Fruit fly (Drosophila melanogaster): ENCODE results near the gene CG33494.

Gene CG33494

dm6 chr3R:25519465-25520071 is 24.6 kb upstream of the CG33494 start (continued):
- TF ChIP-seq CG15269 (tag; optimal IDR thresholded peaks at IDR 0.05) (peak; percentile 25), Poxn (GFP tag; IDR thresholded peaks at IDR 0.05) (no peak), CG11695 (GFP tag; IDR thresholded peaks at IDR 0.05) (0 out of 3 replicates have a peak, but pooled peaks have one; percentile 33), Nf-YC (tag; optimal IDR thresholded peaks at IDR 0.05) (no peak), CG8281 (tag; optimal IDR thresholded peaks at IDR 0.05) (no peak), Gsc (GFP tag; IDR thresholded peaks at IDR 0.05) (no peak), CG13775 (GFP tag; optimal IDR thresholded peaks at IDR 0.05) (peak; percentile 5), CG4820 (GFP tag; optimal IDR thresholded peaks at IDR 0.05) (no peak), knrl (GFP tag; IDR thresholded peaks at IDR 0.05; ENCODE audit: partially characterized antibody) (no peak), CG14710 (tag; optimal IDR thresholded peaks at IDR 0.05) (peak; percentile 18), NK7.1 (GFP tag; optimal IDR thresholded peaks at IDR 0.05) (no peak), CG13624 (GFP tag; optimal IDR thresholded peaks at IDR 0.05) (no peak), Awh (GFP tag; IDR thresholded peaks at IDR 0.05) (no peak), bab2 (GFP tag; optimal IDR thresholded peaks at IDR 0.05) (no peak), Meics (GFP tag; optimal IDR thresholded peaks at IDR 0.05) (peak; percentile 26), CG15696 (tag; optimal IDR thresholded peaks at IDR 0.05) (no peak), zen2 (GFP tag; IDR thresholded peaks at IDR 0.05; ENCODE audit: partially characterized antibody) (no peak), lmd (GFP tag; IDR thresholded peaks at IDR 0.05) (0 out of 2 replicates have a peak, but pooled peaks have one; percentile 8), D19A (tag; optimal IDR thresholded peaks at IDR 0.05) (peak; percentile 15), GATAe (GFP tag; conservative IDR thresholded peaks at IDR 0.05) (no peak), org-1 (GFP tag; optimal IDR thresholded peaks at IDR 0.05) (peak; percentile 3), lab (GFP tag; optimal IDR thresholded peaks at IDR 0.05) (peak; percentile 3), CG7786 (GFP tag; optimal IDR thresholded peaks at IDR 0.05) (no peak), CG7271 (tag; optimal IDR thresholded peaks at IDR 0.05) (no peak), CG10267 (tag; optimal IDR thresholded peaks at IDR 0.05) (peak; percentile 1), eve (GFP tag; optimal IDR thresholded peaks at IDR 0.05) (peak in 1 of 2 experiments; percentile 39), dan (GFP tag; IDR thresholded peaks at IDR 0.05) (no peak), sc (optimal IDR thresholded peaks at IDR 0.05) (no peak), sc (GFP tag; optimal IDR thresholded peaks at IDR 0.05) (peak; percentile 24), Atf3 (GFP tag; optimal IDR thresholded peaks at IDR 0.05) (no peak), CG18011 (GFP tag; optimal IDR thresholded peaks at IDR 0.05) (no peak), CG2116 (GFP tag; optimal IDR thresholded peaks at IDR 0.05) (no peak), Rfx (GFP tag; IDR thresholded peaks at IDR 0.05) (0 out of 2 replicates have a peak, but pooled peaks have one; percentile 10), dmrt11E (tag; optimal IDR thresholded peaks at IDR 0.05) (peak; percentile 29), BEAF-32 (GFP tag; optimal IDR thresholded peaks at IDR 0.05) (no peak), caup (GFP tag; optimal IDR thresholded peaks at IDR 0.05; ENCODE audit: severe bottlenecking) (peak; percentile 15), nau (GFP tag; optimal IDR thresholded peaks at IDR 0.05) (peak; percentile 0), CG4424 (GFP tag; optimal IDR thresholded peaks at IDR 0.05) (peak; percentile 23), gce (GFP tag; IDR thresholded peaks at IDR 0.05) (no peak), CG8290 (GFP tag; optimal IDR thresholded peaks at IDR 0.05) (peak; percentile 11), CG8290 (tag; optimal IDR thresholded peaks at IDR 0.05) (peak; percentile 22 to 65), PHDP (tag; optimal IDR thresholded peaks at IDR 0.05) (peak; percentile 35), CG11723 (GFP tag; optimal IDR thresholded peaks at IDR 0.05) (peak; percentile 24), Chrac-16 (GFP tag; optimal IDR thresholded peaks at IDR 0.05) (peak; percentile 8), gem (tag; optimal IDR thresholded peaks at IDR 0.05) (peak; percentile 60), phol (tag; optimal IDR thresholded peaks at IDR 0.05) (peak; percentile 36), CG12942 (GFP tag; optimal IDR thresholded peaks at IDR 0.05) (no peak), insv (GFP tag; optimal IDR thresholded peaks at IDR 0.05) (no peak), CG1792 (GFP tag; optimal IDR thresholded peaks at IDR 0.05) (no peak), CG17361 (GFP tag; IDR thresholded peaks at IDR 0.05) (peak; percentile 53; the same call in 2 of the 3 replicates)
